Worm (Caenorhabditis elegans) whole organism, mixed stage, embryonic: ENCODE measurements around the gene mec-1.

Experiments
- M03D4.4 ChIP-seq: sonication (generic microtip); optimal IDR thresholded peaks from 2 replicates; lab custom pipeline; 2017; ENCODE audit warnings: mild to moderate bottlenecking, missing genetic modification characterization, missing compliant biosample characterization
- elt-3 ChIP-seq: fragments of 150-350 bp; optimal IDR thresholded peaks from 2 replicates; lab custom pipeline; 2014; ENCODE audit warnings: missing biosample characterization, missing genetic modification characterization
- flh-1 ChIP-seq: fragments of 200-800 bp; sonication (Bioruptor generic); optimal IDR thresholded peaks from 2 replicates; lab custom pipeline; 2018; ENCODE audit warnings: mild to moderate bottlenecking, missing genetic modification characterization, moderate library complexity, missing compliant biosample characterization
- mep-1 ChIP-seq: fragments of 150-350 bp; optimal IDR thresholded peaks from 2 replicates; lab custom pipeline; 2017; ENCODE audit warnings: missing biosample characterization, missing genetic modification reagents, missing genetic modification characterization, inconsistent platforms
- nhr-12 ChIP-seq: fragments of 150-350 bp; optimal IDR thresholded peaks from 2 replicates; lab custom pipeline; 2014; ENCODE audit warnings: missing biosample characterization, missing genetic modification characterization
- nhr-28 ChIP-seq: fragments of 150-350 bp; optimal IDR thresholded peaks from 2 replicates; lab custom pipeline; 2014; ENCODE audit warnings: missing biosample characterization, missing genetic modification characterization
- nhr-76 ChIP-seq: sonication (generic microtip); optimal IDR thresholded peaks from 2 replicates; lab custom pipeline; 2017; ENCODE audit warnings: missing biosample characterization, missing genetic modification characterization
- snpc-4 ChIP-seq: fragments of 150-350 bp; optimal IDR thresholded peaks from 2 replicates; lab custom pipeline; 2014; ENCODE audit warnings: missing biosample characterization, missing genetic modification characterization

ce11 chrV:6969950-6970532 is 13.7 kb downstream of the mec-1 start, which contains the start of gene ptr-15:
- TF ChIP-seq nhr-76 (no peak), flh-1 (GFP tag; lab: Kevin White, UChicago) (no peak), mep-1 (no peak), nhr-28 (tag; lab: Kevin White, UChicago) (no peak), elt-3 (tag; lab: Kevin White, UChicago) (no peak), snpc-4 (tag; lab: Kevin White, UChicago) (no peak), M03D4.4 (tag; lab: Kevin White, UChicago) (no peak), nhr-12 (tag; lab: Kevin White, UChicago) (no peak)
